Fruit fly (Drosophila melanogaster): ENCODE data around the gene bbg.

bbg gene

dm6 chr3L:14425076-14425475, 111.0 kb downstream of the bbg start:
- TF ChIP-seq CG8159 (tag; optimal IDR thresholded peaks at IDR 0.05) = no peak
- no peak for TF ChIP-seq CG15710 (tag; optimal IDR thresholded peaks at IDR 0.05)
- TF ChIP-seq EcR (GFP tag; optimal IDR thresholded peaks at IDR 0.05) = no peak
- TF ChIP-seq Pif1A (GFP tag; optimal IDR thresholded peaks at IDR 0.05) = no peak
- TF ChIP-seq rn (GFP tag; IDR thresholded peaks at IDR 0.05) = no peak
- TF ChIP-seq CG10348 (GFP tag; IDR thresholded peaks at IDR 0.05) = no peak
- TF ChIP-seq CG14655 (GFP tag; optimal IDR thresholded peaks at IDR 0.05) = no peak
- TF ChIP-seq Ets98B (GFP tag; IDR thresholded peaks at IDR 0.05) = no peak
- TF ChIP-seq CG17806 (tag; optimal IDR thresholded peaks at IDR 0.05) = no peak
- no peak for TF ChIP-seq CG34367 (tag; optimal IDR thresholded peaks at IDR 0.05)
- no peak for TF ChIP-seq Pif1B (GFP tag; optimal IDR thresholded peaks at IDR 0.05)
- no peak for TF ChIP-seq gl (tag; optimal IDR thresholded peaks at IDR 0.05)
- TF ChIP-seq Snoo (tag; optimal IDR thresholded peaks at IDR 0.05) = no peak
- no peak for TF ChIP-seq CG9948 (tag; optimal IDR thresholded peaks at IDR 0.05)
- no peak for TF ChIP-seq fd96Ca (GFP tag; IDR thresholded peaks at IDR 0.05)
- TF ChIP-seq CG4496 (GFP tag; IDR thresholded peaks at IDR 0.05) = no peak
- TF ChIP-seq CG32121 (GFP tag; IDR thresholded peaks at IDR 0.05) = no peak
- TF ChIP-seq D1 (tag; optimal IDR thresholded peaks at IDR 0.05) = no peak
- TF ChIP-seq CG8301 (tag; optimal IDR thresholded peaks at IDR 0.05) = no peak

dm6 chr3L:14423638-14424037, 112.4 kb downstream of the bbg start:
- peak; percentile 11 for TF ChIP-seq EcR (GFP tag; optimal IDR thresholded peaks at IDR 0.05)
- TF ChIP-seq gl (tag; optimal IDR thresholded peaks at IDR 0.05) = no peak

- TF ChIP-seq CG4496 (GFP tag; IDR thresholded peaks at IDR 0.05) (peak; percentile 56; the same call in 1 of the 3 replicates), CG32121 (GFP tag; IDR thresholded peaks at IDR 0.05) (peak; percentile 73), CG9948 (tag; optimal IDR thresholded peaks at IDR 0.05) (peak; percentile 61), CG14655 (GFP tag; optimal IDR thresholded peaks at IDR 0.05) (peak; percentile 80), D1 (tag; optimal IDR thresholded peaks at IDR 0.05) (no peak), CG8301 (tag; optimal IDR thresholded peaks at IDR 0.05) (peak; percentile 82), Pif1B (GFP tag; optimal IDR thresholded peaks at IDR 0.05) (peak; percentile 23), Pif1A (GFP tag; optimal IDR thresholded peaks at IDR 0.05) (peak; percentile 57), CG17806 (tag; optimal IDR thresholded peaks at IDR 0.05) (peak; percentile 25), CG8159 (tag; optimal IDR thresholded peaks at IDR 0.05) (peak; percentile 59), CG10348 (GFP tag; IDR thresholded peaks at IDR 0.05) (no peak), CG15710 (tag; optimal IDR thresholded peaks at IDR 0.05) (peak; percentile 26), CG13204 (GFP tag; optimal IDR thresholded peaks at IDR 0.05) (no peak), CG12605 (GFP tag; IDR thresholded peaks at IDR 0.05) (no peak)
Measured at dm6 chr3L:14422135-14422534, 113.9 kb downstream of the bbg start.

- TF ChIP-seq Snoo (tag; optimal IDR thresholded peaks at IDR 0.05) (no peak), CG4496 (GFP tag; IDR thresholded peaks at IDR 0.05) (no peak), CG15710 (tag; optimal IDR thresholded peaks at IDR 0.05) (no peak)
Measured at dm6 chr3L:14420021-14420420, 116.1 kb downstream of the bbg start.

- TF ChIP-seq EcR (GFP tag; optimal IDR thresholded peaks at IDR 0.05) = no peak
- peak; percentile 53 for TF ChIP-seq CG8159 (tag; optimal IDR thresholded peaks at IDR 0.05)
- peak; percentile 63 for TF ChIP-seq Pif1A (GFP tag; optimal IDR thresholded peaks at IDR 0.05)
- peak; percentile 28; the same call in 1 of the 2 replicates for TF ChIP-seq CG12605 (GFP tag; IDR thresholded peaks at IDR 0.05)
- TF ChIP-seq Pif1B (GFP tag; optimal IDR thresholded peaks at IDR 0.05) = peak; percentile 73
- peak; percentile 53 for TF ChIP-seq CG17806 (tag; optimal IDR thresholded peaks at IDR 0.05)
- peak; percentile 48 for TF ChIP-seq CG34367 (tag; optimal IDR thresholded peaks at IDR 0.05)
- no peak for TF ChIP-seq CG32121 (GFP tag; IDR thresholded peaks at IDR 0.05)
- TF ChIP-seq fd96Ca (GFP tag; IDR thresholded peaks at IDR 0.05) = no peak; the same call in 2 of the 3 replicates
- TF ChIP-seq CG13204 (GFP tag; optimal IDR thresholded peaks at IDR 0.05) = no peak
- peak; percentile 56 for TF ChIP-seq CG14655 (GFP tag; optimal IDR thresholded peaks at IDR 0.05)
- TF ChIP-seq CG9948 (tag; optimal IDR thresholded peaks at IDR 0.05) = peak; percentile 47
- TF ChIP-seq CG15710 (tag; optimal IDR thresholded peaks at IDR 0.05) = peak; percentile 49
- TF ChIP-seq Ets98B (GFP tag; IDR thresholded peaks at IDR 0.05) = peak; percentile 56
- TF ChIP-seq gl (tag; optimal IDR thresholded peaks at IDR 0.05) = no peak
- TF ChIP-seq rn (GFP tag; IDR thresholded peaks at IDR 0.05) = no peak
- peak; percentile 55 for TF ChIP-seq D1 (tag; optimal IDR thresholded peaks at IDR 0.05)
- peak; percentile 34 for TF ChIP-seq CG8301 (tag; optimal IDR thresholded peaks at IDR 0.05)
- TF ChIP-seq CG10348 (GFP tag; IDR thresholded peaks at IDR 0.05) = no peak
- TF ChIP-seq Snoo (tag; optimal IDR thresholded peaks at IDR 0.05) = peak; percentile 37
- TF ChIP-seq CG4496 (GFP tag; IDR thresholded peaks at IDR 0.05) = peak; percentile 75
Measured at dm6 chr3L:14410892-14411291, 125.2 kb downstream of the bbg start.

- TF ChIP-seq CG12605 (GFP tag; IDR thresholded peaks at IDR 0.05) (peak; percentile 59), CG10348 (GFP tag; IDR thresholded peaks at IDR 0.05) (no peak), EcR (GFP tag; optimal IDR thresholded peaks at IDR 0.05) (no peak), D1 (tag; optimal IDR thresholded peaks at IDR 0.05) (peak; percentile 9), CG14655 (GFP tag; optimal IDR thresholded peaks at IDR 0.05) (peak; percentile 74), Pif1B (GFP tag; optimal IDR thresholded peaks at IDR 0.05) (peak; percentile 83), gl (tag; optimal IDR thresholded peaks at IDR 0.05) (peak; percentile 66), CG4496 (GFP tag; IDR thresholded peaks at IDR 0.05) (peak; percentile 80), fd96Ca (GFP tag; IDR thresholded peaks at IDR 0.05) (peak; percentile 87), Snoo (tag; optimal IDR thresholded peaks at IDR 0.05) (peak; percentile 34), Ets98B (GFP tag; IDR thresholded peaks at IDR 0.05) (peak; percentile 90), CG34367 (tag; optimal IDR thresholded peaks at IDR 0.05) (peak; percentile 34), CG9948 (tag; optimal IDR thresholded peaks at IDR 0.05) (peak; percentile 62), CG15710 (tag; optimal IDR thresholded peaks at IDR 0.05) (peak; percentile 50), CG8301 (tag; optimal IDR thresholded peaks at IDR 0.05) (peak; percentile 53), CG13204 (GFP tag; optimal IDR thresholded peaks at IDR 0.05) (peak; percentile 66), Pif1A (GFP tag; optimal IDR thresholded peaks at IDR 0.05) (peak; percentile 93), CG8159 (tag; optimal IDR thresholded peaks at IDR 0.05) (peak; percentile 87), rn (GFP tag; IDR thresholded peaks at IDR 0.05) (peak; percentile 46), CG32121 (GFP tag; IDR thresholded peaks at IDR 0.05) (peak; percentile 65), CG17806 (tag; optimal IDR thresholded peaks at IDR 0.05) (peak; percentile 64)
Measured at dm6 chr3L:14410146-14410676, 125.9 kb downstream of the bbg start, which contains the start of gene CG3919. Gene CG3919, plus strand, starts transcription at chr3L:14410626.
